Fruit fly (Drosophila melanogaster): ENCODE results near the gene Pis.

Gene Pis

DNA sequence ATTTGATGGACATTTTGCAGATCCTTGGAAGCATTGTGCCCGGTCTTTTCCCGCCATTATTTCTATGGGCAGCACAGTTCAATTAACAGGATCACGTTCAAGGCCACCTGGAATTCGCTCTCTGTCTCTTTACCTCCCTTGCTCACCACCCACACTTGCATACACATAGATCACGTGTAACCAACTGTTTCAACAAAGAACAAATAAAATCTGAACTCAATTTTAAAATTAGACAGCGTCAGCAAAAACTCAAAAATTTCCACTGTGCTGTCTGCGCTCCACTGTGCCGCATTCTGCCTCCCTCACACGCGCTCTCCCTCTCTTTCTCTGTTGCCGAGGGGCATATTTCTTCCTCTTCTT lies 6.0 kb upstream of the Pis start:
- TF ChIP-seq noc (tag; optimal IDR thresholded peaks at IDR 0.05): no peak

dm6 chrX:15701047-15701446 lies 2.5 kb downstream of the Pis start, which contains the start of gene CG9240:
CG9240 (minus strand) TSS chrX:15701259.
- TF ChIP-seq noc (tag; optimal IDR thresholded peaks at IDR 0.05): no peak

dm6 chrX:15697581-15698208 lies 5.9 kb downstream of the Pis start:
- TF ChIP-seq noc (tag; optimal IDR thresholded peaks at IDR 0.05): peak; percentile 94

DNA sequence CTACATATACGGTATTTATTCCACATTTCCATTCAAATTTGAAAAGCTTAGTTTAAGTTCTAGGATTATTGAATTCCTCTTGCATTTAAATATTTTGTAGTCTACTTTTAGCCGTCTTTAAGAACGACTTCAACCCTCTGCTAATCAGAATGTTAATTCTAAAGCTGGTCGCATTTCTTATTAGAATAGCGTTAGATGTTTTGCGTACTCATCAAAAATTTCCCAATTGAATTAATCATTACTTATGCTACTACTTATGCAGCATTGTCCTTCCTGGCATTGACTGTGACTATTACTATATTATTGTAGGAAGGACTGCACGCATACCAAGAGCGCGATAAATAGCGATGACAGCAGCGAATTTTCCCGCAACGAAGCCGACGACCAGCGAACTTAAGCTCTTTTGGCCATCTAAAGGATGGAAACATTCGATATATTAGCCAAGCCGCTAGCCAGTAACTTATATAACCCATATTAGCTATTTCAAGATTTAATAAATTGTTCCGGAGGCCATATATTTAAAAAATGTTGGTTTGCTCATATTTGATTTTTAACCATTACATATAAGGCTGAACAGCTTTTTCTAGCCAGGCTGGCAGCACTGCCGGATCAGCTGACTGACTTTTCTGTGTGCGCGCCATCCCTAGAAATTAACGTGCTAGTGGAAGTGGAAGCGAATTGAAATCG lies 6.6 kb downstream of the Pis start, which contains the start of gene CG8128:
Gene CG8128, plus strand, starts transcription at position 641 of the 687 bp plus-strand sequence.
- no peak for TF ChIP-seq noc (tag; optimal IDR thresholded peaks at IDR 0.05)

dm6 chrX:15688757-15689156 lies 14.8 kb downstream of the Pis start, which contains the start of gene CG15599:
CG15599 (minus strand) TSS chrX:15688857.
- TF ChIP-seq noc (tag; optimal IDR thresholded peaks at IDR 0.05): no peak

DNA sequence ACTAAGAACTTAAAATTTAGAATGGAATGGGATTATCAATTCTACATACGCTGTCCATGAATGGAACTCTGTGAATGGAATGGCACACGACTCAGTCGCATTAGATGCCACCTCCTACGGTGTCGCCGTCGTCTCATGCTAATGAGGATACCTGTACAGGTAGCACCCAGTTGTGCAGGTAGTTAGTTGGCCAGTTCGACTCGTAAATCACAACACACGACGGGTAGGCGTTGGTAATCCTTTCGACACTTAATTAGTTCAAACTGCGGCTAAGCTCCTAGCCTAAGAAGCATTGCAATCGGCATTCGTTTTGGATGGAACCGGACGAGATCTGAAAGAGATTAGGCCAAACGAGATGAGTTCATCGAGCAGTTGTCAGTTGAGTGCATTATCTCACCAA lies 19.2 kb downstream of the Pis start:
- TF ChIP-seq noc (tag; optimal IDR thresholded peaks at IDR 0.05): no peak

DNA sequence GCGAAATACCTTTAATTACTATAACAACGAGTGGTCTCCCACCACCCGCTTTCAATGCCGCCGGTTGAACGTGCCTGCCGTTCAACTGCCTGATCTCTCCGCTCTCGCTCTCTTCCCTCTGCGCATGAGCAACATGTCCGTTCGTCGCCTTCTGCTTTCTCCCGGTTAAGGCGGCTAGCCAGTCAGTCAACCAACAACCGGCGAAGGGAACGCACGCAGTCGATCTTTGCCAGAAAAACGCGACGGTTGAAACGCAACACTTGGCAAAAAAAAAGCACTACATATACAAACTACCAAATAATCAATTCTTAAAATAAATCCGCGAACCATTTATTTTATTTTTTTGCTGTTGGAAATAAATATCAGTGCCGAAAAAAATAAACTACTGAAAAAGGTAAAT lies 28.3 kb downstream of the Pis start, which contains the start of gene CG12708:
Gene CG12708, plus strand, starts transcription at position 183 of the 400 bp plus-strand sequence.
- no peak for TF ChIP-seq noc (tag; optimal IDR thresholded peaks at IDR 0.05)

- no peak for TF ChIP-seq noc (tag; optimal IDR thresholded peaks at IDR 0.05)
Observed at dm6 chrX:15674337-15674736, 29.2 kb downstream of the Pis start.

dm6 chrX:15671026-15671563 lies 32.5 kb downstream of the Pis start, which contains the start of gene CG15646:
CG15646 (minus strand) TSS chrX:15671029.
- no peak for TF ChIP-seq noc (tag; optimal IDR thresholded peaks at IDR 0.05)

dm6 chrX:15662285-15662684 lies 41.3 kb downstream of the Pis start, which contains the start of gene CG8119:
CG8119 (plus strand) TSS chrX:15662585.
- no peak for TF ChIP-seq noc (tag; optimal IDR thresholded peaks at IDR 0.05)

DNA sequence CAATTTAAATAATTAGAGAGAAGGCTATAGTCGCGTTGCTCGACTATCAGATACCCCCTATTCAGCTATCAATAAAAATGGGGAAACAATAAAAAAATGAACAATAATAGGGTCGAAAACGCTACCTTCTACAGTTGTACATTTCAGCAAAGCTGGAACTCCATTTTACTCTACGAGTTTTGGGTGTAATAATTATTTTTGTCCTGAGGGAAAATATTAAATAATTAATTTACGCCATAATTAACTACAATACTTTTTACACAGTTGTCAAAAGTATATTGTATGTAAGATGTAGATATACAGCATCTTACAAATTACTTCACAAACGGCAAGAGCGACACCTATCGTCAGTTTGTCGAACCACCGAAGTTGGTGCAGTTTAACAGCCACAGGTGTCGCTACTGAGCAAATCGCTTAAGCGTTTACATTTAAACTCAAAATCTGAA lies 50.2 kb downstream of the Pis start:
- no peak for TF ChIP-seq noc (tag; optimal IDR thresholded peaks at IDR 0.05)

DNA sequence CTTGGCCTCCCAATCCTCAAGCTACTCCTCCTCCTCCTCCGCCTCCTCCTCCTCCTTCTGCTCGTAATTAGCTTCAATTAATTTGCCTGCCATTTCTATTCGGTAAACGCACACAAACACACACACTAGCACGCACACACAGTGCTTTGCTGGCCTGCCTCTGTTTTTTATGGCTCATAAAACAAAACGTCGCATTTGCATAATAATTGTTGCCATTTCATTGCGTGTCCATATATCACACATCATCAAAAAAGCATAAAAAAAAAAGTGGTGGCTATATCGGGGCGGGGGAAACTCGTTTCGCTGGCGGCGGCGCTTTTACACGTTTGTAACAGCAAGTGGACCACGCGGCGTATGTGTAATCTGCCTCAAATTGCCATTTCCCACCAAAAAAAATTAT lies 52.0 kb downstream of the Pis start:
- no peak for TF ChIP-seq noc (tag; optimal IDR thresholded peaks at IDR 0.05)

All from whole organism, larva.